Worm (Caenorhabditis elegans) whole organism, young adult: ENCODE data around the gene B0513.90.

ENCODE experiments used
- B0019.2 ChIP-seq: fragments of 200-800 bp; sonication (Bioruptor generic); conservative IDR thresholded peaks from 2 replicates; pipeline ENCODE4 v1.3.6; 2022; ENCODE audit warnings: missing genetic modification reagents, missing genetic modification characterization, missing compliant biosample characterization
- B0035.1 ChIP-seq: sonication (generic microtip); optimal IDR thresholded peaks from 2 replicates; lab custom pipeline; 2016; ENCODE audit warnings: missing genetic modification characterization, mild to moderate bottlenecking, missing compliant biosample characterization, missing genotype, missing genetic modification reagents
- B0261.1 ChIP-seq: sonication (generic microtip); optimal IDR thresholded peaks from 2 replicates; lab custom pipeline; 2016; ENCODE audit warnings: mild to moderate bottlenecking, missing genetic modification characterization, moderate library complexity, missing compliant biosample characterization
- C06A6.2 ChIP-seq: fragments of 200-800 bp; sonication (Bioruptor generic); conservative IDR thresholded peaks from 2 replicates; pipeline ENCODE4 v1.3.6; 2022; ENCODE audit warnings: missing genetic modification characterization, missing compliant biosample characterization
- F22D6.2 ChIP-seq: sonication (generic microtip); optimal IDR thresholded peaks from 2 replicates; lab custom pipeline; 2016; ENCODE audit warnings: mild to moderate bottlenecking, missing genetic modification characterization, missing compliant biosample characterization
- F23B12.7 ChIP-seq: sonication (generic microtip); optimal IDR thresholded peaks from 2 replicates; lab custom pipeline; 2017; ENCODE audit warnings: missing genetic modification characterization, mild to moderate bottlenecking, missing compliant biosample characterization, antibody characterized with exemption, moderate library complexity; ENCODE audit not compliant: insufficient read depth
- F33H1.4 ChIP-seq: fragments of 200-800 bp; sonication (Bioruptor generic); IDR thresholded peaks from 2 replicates; pipeline ENCODE4 v1.3.6; 2022; ENCODE audit warnings: missing genetic modification reagents, missing genetic modification characterization, missing compliant biosample characterization
- F52B5.7 ChIP-seq: sonication (generic microtip); optimal IDR thresholded peaks from 2 replicates; lab custom pipeline; 2016; ENCODE audit warnings: mild to moderate bottlenecking, missing genetic modification characterization, missing compliant biosample characterization
- F57A8.1 ChIP-seq: fragments of 200-800 bp; sonication (Bioruptor generic); optimal IDR thresholded peaks from 2 replicates; lab custom pipeline; 2018; ENCODE audit warnings: mild to moderate bottlenecking, missing genetic modification characterization, moderate library complexity, missing compliant biosample characterization
- F57C9.4 ChIP-seq: sonication (generic microtip); optimal IDR thresholded peaks from 2 replicates; lab custom pipeline; 2017; ENCODE audit warnings: mild to moderate bottlenecking, missing genetic modification characterization, missing compliant biosample characterization
- Y79H2A.3 ChIP-seq: fragments of 200-800 bp; sonication (Bioruptor generic); conservative IDR thresholded peaks from 2 replicates; pipeline ENCODE4 v1.3.6; 2022; ENCODE audit warnings: missing genetic modification reagents, missing genetic modification characterization, missing compliant biosample characterization
- akir-1 ChIP-seq: fragments of 200-800 bp; sonication (Bioruptor generic); optimal IDR thresholded peaks from 2 replicates; lab custom pipeline; 2018; ENCODE audit warnings: mild to moderate bottlenecking, missing genetic modification characterization, moderate library complexity, missing compliant biosample characterization
- ama-1 ChIP-seq, 3 experiments: fragments of 150-350 bp in 1 of 3; sonication (generic microtip) in 2 of 3; optimal IDR thresholded peaks; 2 replicates each; lab custom pipeline; 2014 to 2018; ENCODE audit warnings: missing biosample characterization in 2 of 3, missing genetic modification characterization in 2 of 3, missing genetic modification reagents in 2 of 3
- aptf-2 ChIP-seq: fragments of 200-800 bp; sonication (Bioruptor generic); conservative IDR thresholded peaks from 2 replicates; pipeline ENCODE4 v1.3.6; 2022; ENCODE audit warnings: missing genetic modification reagents, missing genetic modification characterization, missing compliant biosample characterization
- aptf-3 ChIP-seq: fragments of 200-800 bp; sonication (Bioruptor generic); IDR thresholded peaks from 2 replicates; pipeline ENCODE4 v1.3.6; 2022; ENCODE audit warnings: missing genetic modification characterization, missing compliant biosample characterization
- bed-1 ChIP-seq: fragments of 200-800 bp; sonication (Bioruptor generic); IDR thresholded peaks from 2 replicates; pipeline ENCODE4 v1.3.6; 2022; ENCODE audit warnings: missing genetic modification reagents, missing genetic modification characterization, missing compliant biosample characterization
- cebp-2 ChIP-seq: fragments of 200-800 bp; sonication (Bioruptor generic); IDR thresholded peaks from 2 replicates; pipeline ENCODE4 v1.3.6; 2022; ENCODE audit warnings: missing genetic modification characterization, missing compliant biosample characterization
- ceh-27 ChIP-seq: fragments of 200-800 bp; sonication (Bioruptor generic); optimal IDR thresholded peaks from 2 replicates; lab custom pipeline; 2018; ENCODE audit warnings: mild to moderate bottlenecking, missing genetic modification characterization, moderate library complexity, missing compliant biosample characterization
- die-1 ChIP-seq: sonication (generic microtip); optimal IDR thresholded peaks from 2 replicates; lab custom pipeline; 2016; ENCODE audit warnings: missing genotype, mild to moderate bottlenecking, missing genetic modification characterization, missing compliant biosample characterization
- dpff-1 ChIP-seq: sonication (generic microtip); optimal IDR thresholded peaks from 2 replicates; lab custom pipeline; 2017; ENCODE audit warnings: mild to moderate bottlenecking, missing genetic modification characterization, missing compliant biosample characterization
- egl-44 ChIP-seq: fragments of 200-800 bp; sonication (Bioruptor generic); IDR thresholded peaks from 2 replicates; pipeline ENCODE4 v1.3.6; 2022; ENCODE audit warnings: missing genetic modification reagents, missing genetic modification characterization, missing compliant biosample characterization
- ets-4 ChIP-seq: fragments of 200-800 bp; sonication (Bioruptor generic); optimal IDR thresholded peaks from 2 replicates; lab custom pipeline; 2018; ENCODE audit warnings: mild to moderate bottlenecking, missing genetic modification characterization, missing compliant biosample characterization
- gei-17 ChIP-seq: fragments of 200-800 bp; sonication (Bioruptor generic); optimal IDR thresholded peaks from 2 replicates; lab custom pipeline; 2018; ENCODE audit warnings: mild to moderate bottlenecking, missing genetic modification characterization, missing compliant biosample characterization
- hmg-1.2 ChIP-seq: fragments of 200-800 bp; sonication (Bioruptor generic); IDR thresholded peaks from 2 replicates; pipeline ENCODE4 v1.3.6; 2022; ENCODE audit warnings: missing genetic modification reagents, missing genetic modification characterization, missing compliant biosample characterization
- hrde-1 ChIP-seq: sonication (generic microtip); optimal IDR thresholded peaks from 2 replicates; lab custom pipeline; 2016; ENCODE audit warnings: missing genetic modification characterization, mild to moderate bottlenecking, missing compliant biosample characterization, moderate library complexity, missing genotype, missing genetic modification reagents, borderline replicate concordance
- lag-1 ChIP-seq: fragments of 200-800 bp; sonication (Bioruptor generic); IDR thresholded peaks from 2 replicates; pipeline ENCODE4 v1.3.6; 2022; ENCODE audit warnings: missing genetic modification reagents, missing genetic modification characterization, missing compliant biosample characterization
- let-526 ChIP-seq: fragments of 200-800 bp; sonication (Bioruptor generic); IDR thresholded peaks from 2 replicates; pipeline ENCODE4 v1.3.6; 2022; ENCODE audit warnings: missing genetic modification reagents, missing genetic modification characterization, missing compliant biosample characterization
- let-607 ChIP-seq, 2 experiments: fragments of 200-800 bp in 1 of 2; sonication (Bioruptor generic) in 1 of 2; sonication (generic microtip) in 1 of 2; optimal IDR thresholded peaks; 2 replicates each; lab custom pipeline; 2016 to 2018; ENCODE audit warnings: mild to moderate bottlenecking in 2 of 2, missing compliant biosample characterization in 2 of 2, missing genetic modification characterization in 2 of 2, moderate library complexity in 2 of 2, missing genotype in 1 of 2
- lin-26 ChIP-seq: fragments of 200-800 bp; sonication (Bioruptor generic); IDR thresholded peaks from 2 replicates; pipeline ENCODE4 v1.3.6; 2022; ENCODE audit warnings: missing genetic modification reagents, missing genetic modification characterization, missing compliant biosample characterization
- lin-35 ChIP-seq, 3 experiments: fragments of 150-350 bp in 2 of 3; sonication (generic microtip) in 1 of 3; optimal IDR thresholded peaks; 2 replicates each; lab custom pipeline; 2014 to 2018; ENCODE audit warnings: missing biosample characterization in 3 of 3, missing genetic modification characterization in 3 of 3, missing genetic modification reagents in 3 of 3
- lin-40 ChIP-seq: sonication (generic microtip); optimal IDR thresholded peaks from 2 replicates; lab custom pipeline; 2016; ENCODE audit warnings: missing genetic modification characterization, mild to moderate bottlenecking, missing compliant biosample characterization, missing genotype, missing genetic modification reagents
- lsy-27 ChIP-seq: sonication (generic microtip); optimal IDR thresholded peaks from 2 replicates; lab custom pipeline; 2017; ENCODE audit warnings: missing genetic modification characterization, mild to moderate bottlenecking, missing compliant biosample characterization, antibody characterized with exemption, missing genotype, borderline replicate concordance; ENCODE audit not compliant: insufficient read depth
- madf-3 ChIP-seq: fragments of 200-800 bp; sonication (Bioruptor generic); IDR thresholded peaks from 2 replicates; pipeline ENCODE4 v1.3.6; 2022; ENCODE audit warnings: missing genetic modification reagents, missing genetic modification characterization, missing compliant biosample characterization
- madf-6 ChIP-seq: fragments of 200-800 bp; sonication (Bioruptor generic); IDR thresholded peaks from 2 replicates; pipeline ENCODE4 v1.3.6; 2022; ENCODE audit warnings: missing genetic modification reagents, missing genetic modification characterization, missing compliant biosample characterization
- mel-28 ChIP-seq: sonication (generic microtip); optimal IDR thresholded peaks from 2 replicates; lab custom pipeline; 2016; ENCODE audit warnings: borderline replicate concordance, mild to moderate bottlenecking, missing genetic modification characterization, missing compliant biosample characterization
- nfya-1 ChIP-seq: sonication (generic microtip); optimal IDR thresholded peaks from 2 replicates; lab custom pipeline; 2017; ENCODE audit warnings: antibody characterized with exemption, missing compliant biosample characterization, missing genetic modification characterization, borderline replicate concordance; ENCODE audit not compliant: insufficient read depth
- nfya-2 ChIP-seq: fragments of 200-800 bp; sonication (Bioruptor generic); IDR thresholded peaks from 2 replicates; pipeline ENCODE4 v1.3.6; 2022; ENCODE audit warnings: missing genetic modification reagents, missing genetic modification characterization, missing compliant biosample characterization
- nhr-27 ChIP-seq: fragments of 200-800 bp; sonication (Bioruptor generic); optimal IDR thresholded peaks from 2 replicates; lab custom pipeline; 2018; ENCODE audit warnings: mild to moderate bottlenecking, missing genetic modification characterization, moderate library complexity, missing compliant biosample characterization
- pbrm-1 ChIP-seq: fragments of 200-800 bp; sonication (Bioruptor generic); IDR thresholded peaks from 2 replicates; pipeline ENCODE4 v1.3.6; 2022; ENCODE audit warnings: missing genetic modification reagents, missing genetic modification characterization, missing compliant biosample characterization
- pha-4 ChIP-seq: fragments of 150-350 bp; sonication (generic microtip); optimal IDR thresholded peaks from 2 replicates; lab custom pipeline; 2014; ENCODE audit warnings: missing biosample characterization, missing genetic modification reagents, missing genetic modification characterization
- rpc-1 ChIP-seq, 2 experiments: fragments of 150-350 bp in 1 of 2; sonication (generic microtip) in 1 of 2; optimal IDR thresholded peaks; 2 replicates each; lab custom pipeline; 2014 to 2018; ENCODE audit warnings: missing biosample characterization in 1 of 2, missing genetic modification characterization in 1 of 2, missing genetic modification reagents in 1 of 2, missing genotype in 1 of 2
- snpc-1.3 ChIP-seq: sonication (generic microtip); optimal IDR thresholded peaks from 2 replicates; lab custom pipeline; 2017; ENCODE audit warnings: missing genetic modification characterization, mild to moderate bottlenecking, missing compliant biosample characterization, antibody characterized with exemption, moderate library complexity, missing genotype, missing genetic modification reagents; ENCODE audit not compliant: insufficient read depth
- sptf-2 ChIP-seq: fragments of 200-800 bp; sonication (Bioruptor generic); optimal IDR thresholded peaks from 2 replicates; lab custom pipeline; 2018; ENCODE audit warnings: mild to moderate bottlenecking, missing genetic modification characterization, missing compliant biosample characterization
- unc-130 ChIP-seq: sonication (generic microtip); optimal IDR thresholded peaks from 2 replicates; lab custom pipeline; 2016; ENCODE audit warnings: missing genetic modification reagents, missing genetic modification characterization, missing compliant biosample characterization
- ztf-28 ChIP-seq: fragments of 200-800 bp; sonication (Bioruptor generic); IDR thresholded peaks from 2 replicates; pipeline ENCODE4 v1.3.6; 2022; ENCODE audit warnings: missing genetic modification reagents, missing genetic modification characterization, missing compliant biosample characterization
- ztf-3 ChIP-seq: fragments of 200-800 bp; sonication (Bioruptor generic); optimal IDR thresholded peaks from 2 replicates; lab custom pipeline; 2018; ENCODE audit warnings: mild to moderate bottlenecking, missing genetic modification characterization, missing compliant biosample characterization

B0513.90 gene

DNA sequence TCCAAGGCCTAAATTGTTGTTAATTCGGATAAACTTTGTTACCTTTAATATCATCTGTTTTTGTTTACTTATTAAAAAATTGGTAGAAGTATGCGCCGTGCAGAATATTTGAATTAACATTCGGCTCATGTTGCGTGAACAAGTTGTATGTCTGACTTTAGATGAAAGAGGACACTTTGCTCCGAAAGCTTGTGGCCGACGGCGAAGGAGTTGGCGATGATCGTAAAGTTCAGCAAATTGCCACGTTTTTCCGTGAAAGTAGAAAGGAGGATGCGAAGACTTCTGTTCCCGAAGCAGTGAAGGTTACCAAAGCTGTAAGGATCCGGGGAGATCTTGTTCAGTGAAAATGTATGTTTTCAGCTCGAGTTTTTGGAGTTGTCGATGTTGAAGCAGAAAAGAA lies 15.7 kb downstream of the B0513.90 start, which contains the start of gene thoc-7 (continued):
- peak; percentile 70 for TF ChIP-seq pbrm-1 (GFP tag; lab: Robert Waterston, UW)
- TF ChIP-seq gei-17 (GFP tag; lab: Kevin White, UChicago), result no peak
- TF ChIP-seq hrde-1 (tag; lab: Kevin White, UChicago), result peak; percentile 50
- TF ChIP-seq B0019.2, result no peak
- TF ChIP-seq pha-4 (tag; lab: Kevin White, UChicago), result no peak
- TF ChIP-seq lin-26 (GFP tag; lab: Robert Waterston, UW), result 0 out of 2 replicates have a peak, but pooled peaks have one; percentile 57
- peak; percentile 60; the same call in 1 of the 2 replicates for TF ChIP-seq F33H1.4 (GFP tag; lab: Robert Waterston, UW)
- no peak for TF ChIP-seq F57A8.1
- no peak for TF ChIP-seq mel-28 (tag; lab: Kevin White, UChicago)
- TF ChIP-seq C06A6.2 (GFP tag; lab: Robert Waterston, UW), result no peak
- no peak for TF ChIP-seq F22D6.2 (tag; lab: Kevin White, UChicago)
- TF ChIP-seq ets-4, result no peak
- TF ChIP-seq aptf-2 (GFP tag; lab: Robert Waterston, UW), result no peak
- TF ChIP-seq nhr-27, result no peak
- no peak for TF ChIP-seq ztf-28 (GFP tag; lab: Robert Waterston, UW)
- 0 out of 2 replicates have a peak, but pooled peaks have one; percentile 60 for TF ChIP-seq nfya-2 (GFP tag; lab: Robert Waterston, UW)
- TF ChIP-seq lag-1 (GFP tag; lab: Robert Waterston, UW), result no peak
- no peak for TF ChIP-seq ceh-27 (GFP tag; lab: Kevin White, UChicago)
- TF ChIP-seq ztf-3 (GFP tag; lab: Kevin White, UChicago), result no peak
- TF ChIP-seq nfya-1 (tag; lab: Kevin White, UChicago), result no peak
- TF ChIP-seq cebp-2 (GFP tag; lab: Robert Waterston, UW), result peak; percentile 90; the same call in 1 of the 2 replicates
- TF ChIP-seq akir-1, result no peak
- TF ChIP-seq F57C9.4 (tag; lab: Kevin White, UChicago), result no peak
- TF ChIP-seq F23B12.7, result no peak
- TF ChIP-seq lin-40 (tag; lab: Kevin White, UChicago), result no peak
- TF ChIP-seq Y79H2A.3 (GFP tag; lab: Robert Waterston, UW), result no peak
- TF ChIP-seq aptf-3, result no peak
- TF ChIP-seq lin-35 (GFP tag; optimal IDR thresholded peaks at IDR 0.05; lab: Kevin White, UChicago), result no peak
- no peak for TF ChIP-seq rpc-1 (optimal IDR thresholded peaks at IDR 0.05; lab: Kevin White, UChicago)
- TF ChIP-seq rpc-1 (tag; optimal IDR thresholded peaks at IDR 0.05; lab: Kevin White, UChicago), result no peak
- TF ChIP-seq hmg-1.2 (GFP tag; lab: Robert Waterston, UW), result peak; percentile 37; the same call in 1 of the 2 replicates
- peak; percentile 86 for TF ChIP-seq madf-6 (GFP tag; lab: Robert Waterston, UW)
- TF ChIP-seq bed-1 (GFP tag; lab: Robert Waterston, UW), result no peak
- TF ChIP-seq unc-130 (GFP tag; lab: Kevin White, UChicago), result no peak
- TF ChIP-seq madf-3, result peak; percentile 75
- no peak for TF ChIP-seq egl-44
- TF ChIP-seq lsy-27 (tag; lab: Kevin White, UChicago), result no peak
- TF ChIP-seq B0261.1, result no peak
- no peak for TF ChIP-seq B0035.1 (tag; lab: Kevin White, UChicago)
- TF ChIP-seq ama-1 (optimal IDR thresholded peaks at IDR 0.05; lab: Kevin White, UChicago), result no peak
- peak in 1 of 2 experiments; percentile 52 for TF ChIP-seq ama-1 (GFP tag; optimal IDR thresholded peaks at IDR 0.05; lab: Kevin White, UChicago)
- TF ChIP-seq dpff-1 (tag; lab: Kevin White, UChicago), result no peak
- peak; percentile 57 for TF ChIP-seq die-1 (tag; lab: Kevin White, UChicago)
- no peak for TF ChIP-seq let-526 (GFP tag; lab: Robert Waterston, UW)
- TF ChIP-seq let-607 (tag; optimal IDR thresholded peaks at IDR 0.05; lab: Kevin White, UChicago), result no peak
- peak; percentile 15 for TF ChIP-seq F52B5.7 (tag; lab: Kevin White, UChicago)
- TF ChIP-seq sptf-2 (GFP tag; lab: Kevin White, UChicago), result no peak
- TF ChIP-seq snpc-1.3 (tag; lab: Kevin White, UChicago), result peak; percentile 41
